Worm (Caenorhabditis elegans) whole organism, L2 larva: Measurements from ENCODE around the gene F12A10.9.
A peak's percentile ranks its signal among the peaks of the same experiment; 100 is the strongest.

ENCODE experiments used
- ceh-82 ChIP-seq: fragments of 150-350 bp; optimal IDR thresholded peaks from 2 replicates; lab custom pipeline; 2014; ENCODE audit warnings: missing biosample characterization, missing genetic modification characterization
- egl-27 ChIP-seq: sonication (generic microtip); optimal IDR thresholded peaks from 3 replicates; lab custom pipeline; 2017; ENCODE audit warnings: missing biosample characterization, missing genetic modification reagents, missing genetic modification characterization
- lin-13 ChIP-seq: fragments of 150-350 bp; optimal IDR thresholded peaks from 2 replicates; lab custom pipeline; 2014; ENCODE audit warnings: missing biosample characterization, missing genetic modification reagents, missing genetic modification characterization
- lin-39 ChIP-seq: fragments of 150-350 bp; optimal IDR thresholded peaks from 2 replicates; lab custom pipeline; 2014; ENCODE audit warnings: missing biosample characterization, missing genetic modification reagents, missing genetic modification characterization
- mab-5 ChIP-seq: fragments of 150-350 bp; optimal IDR thresholded peaks from 2 replicates; lab custom pipeline; 2014; ENCODE audit warnings: missing biosample characterization, missing genetic modification characterization
- mbf-1 ChIP-seq: sonication (generic microtip); optimal IDR thresholded peaks from 2 replicates; lab custom pipeline; 2017; ENCODE audit warnings: missing biosample characterization, missing genetic modification characterization
- mdl-1 ChIP-seq, 2 experiments: fragments of 150-350 bp in 1 of 2; sonication (generic microtip) in 1 of 2; optimal IDR thresholded peaks; 2 replicates each; lab custom pipeline; 2017; ENCODE audit warnings: missing biosample characterization in 2 of 2, missing genetic modification characterization in 2 of 2
- unc-62 ChIP-seq: fragments of 150-350 bp; optimal IDR thresholded peaks from 2 replicates; lab custom pipeline; 2014; ENCODE audit warnings: missing biosample characterization, missing genetic modification reagents, missing genetic modification characterization

DNA sequence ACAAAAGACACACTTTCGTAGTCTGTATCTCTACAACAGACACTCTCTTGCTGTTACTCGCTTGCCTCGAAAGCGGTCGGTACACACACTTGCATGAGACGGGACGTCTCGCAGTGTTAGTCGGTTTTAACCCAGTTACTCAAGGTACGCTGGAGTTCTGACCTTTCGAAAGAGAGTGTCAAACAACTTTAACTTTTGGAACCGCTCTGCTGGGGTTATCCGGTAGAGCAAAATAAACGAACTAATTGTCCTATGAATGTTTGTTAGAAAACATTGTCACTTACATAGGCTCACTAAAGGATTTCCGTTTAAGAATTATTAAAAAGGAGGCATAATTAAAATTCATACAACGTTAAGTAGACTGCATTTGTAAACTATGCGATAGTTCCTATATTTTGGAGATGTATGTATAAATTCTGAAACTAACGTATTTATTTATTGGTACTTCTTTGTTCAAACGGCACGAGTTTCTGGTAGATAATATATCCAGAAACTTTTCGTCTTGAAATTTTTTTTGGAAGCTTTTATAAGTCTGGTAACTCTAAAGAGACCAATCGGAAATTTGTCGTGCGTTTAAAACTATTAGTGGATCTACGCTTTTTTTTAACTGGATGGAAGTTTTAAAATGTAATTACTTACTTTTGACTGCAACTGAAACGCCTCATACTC, 45.1 kb downstream of the F12A10.9 start:
- TF ChIP-seq mdl-1 (tag; optimal IDR thresholded peaks at IDR 0.05; lab: Kevin White, UChicago): peak; percentile 88 to 92
- TF ChIP-seq ceh-82: peak; percentile 87
- TF ChIP-seq egl-27 (tag; lab: Kevin White, UChicago): peak; percentile 99
- peak; percentile 61 for TF ChIP-seq mbf-1 (tag; lab: Kevin White, UChicago)
- TF ChIP-seq lin-39 (tag; lab: Kevin White, UChicago): peak; percentile 91
- TF ChIP-seq lin-13: peak; percentile 98
- TF ChIP-seq mab-5 (tag; lab: Kevin White, UChicago): peak; percentile 96
- peak; percentile 86 for TF ChIP-seq unc-62 (GFP tag; lab: Kevin White, UChicago)
